Worm (Caenorhabditis elegans) whole organism, dauer: ENCODE measurements around the gene F56D6.23.

ENCODE experiments used
- unc-62 ChIP-seq: sonication (generic microtip); optimal IDR thresholded peaks from 2 replicates; lab custom pipeline; 2017; ENCODE audit warnings: missing biosample characterization, missing genetic modification reagents, missing genetic modification characterization

The F56D6.23 gene

ce11 chrIV:3918160-3918559, at the start of gene F56D6.23:
Gene F56D6.23 (plus strand): TSS chrIV:3918460.
- no peak for TF ChIP-seq unc-62 (GFP tag; lab: Kevin White, UChicago)

- TF ChIP-seq unc-62 (GFP tag; lab: Kevin White, UChicago) = no peak
These were observed 48.4 kb upstream of the F56D6.23 start for ce11 chrIV:3869875-3870274.

- TF ChIP-seq unc-62 (GFP tag; lab: Kevin White, UChicago) = no peak
These were observed 45.1 kb upstream of the F56D6.23 start for ce11 chrIV:3873195-3873594.

- no peak for TF ChIP-seq unc-62 (GFP tag; lab: Kevin White, UChicago)
These were observed 44.6 kb upstream of the F56D6.23 start, which contains the start of gene F37C4.5 for ce11 chrIV:3873706-3874105. Gene F37C4.5 (minus strand): TSS chrIV:3873806.

ce11 chrIV:3874417-3874816, 43.8 kb upstream of the F56D6.23 start:
- no peak for TF ChIP-seq unc-62 (GFP tag; lab: Kevin White, UChicago)

ce11 chrIV:3875260-3875659, 43.0 kb upstream of the F56D6.23 start:
- no peak for TF ChIP-seq unc-62 (GFP tag; lab: Kevin White, UChicago)

ce11 chrIV:3876955-3877354, 41.3 kb upstream of the F56D6.23 start:
- TF ChIP-seq unc-62 (GFP tag; lab: Kevin White, UChicago) = no peak

ce11 chrIV:3878283-3878938, 39.8 kb upstream of the F56D6.23 start, which contains the start of gene F37C4.6:
Gene F37C4.6 (minus strand): TSS chrIV:3878333.
- no peak for TF ChIP-seq unc-62 (GFP tag; lab: Kevin White, UChicago)

- TF ChIP-seq unc-62 (GFP tag; lab: Kevin White, UChicago) = no peak
These were observed 37.1 kb upstream of the F56D6.23 start, which contains the start of the genes F37C4.8 and oac-23 for ce11 chrIV:3881119-3881518. Gene F37C4.8 (minus strand): TSS chrIV:3881219. Gene oac-23 (plus strand): TSS chrIV:3881441.

ce11 chrIV:3885369-3885768, 32.9 kb upstream of the F56D6.23 start, which contains the start of gene oac-22:
Gene oac-22 (plus strand): TSS chrIV:3885669.
- TF ChIP-seq unc-62 (GFP tag; lab: Kevin White, UChicago) = no peak

ce11 chrIV:3888963-3889362, 29.3 kb upstream of the F56D6.23 start, which contains the start of gene oac-21:
Gene oac-21 (plus strand): TSS chrIV:3889263.
- TF ChIP-seq unc-62 (GFP tag; lab: Kevin White, UChicago) = no peak

ce11 chrIV:3892027-3892426, 26.2 kb upstream of the F56D6.23 start, which contains the start of gene F56D6.9:
Gene F56D6.9 (plus strand): TSS chrIV:3892327.
- TF ChIP-seq unc-62 (GFP tag; lab: Kevin White, UChicago) = no peak

- no peak for TF ChIP-seq unc-62 (GFP tag; lab: Kevin White, UChicago)
These were observed 24.2 kb upstream of the F56D6.23 start, which contains the start of gene F56D6.8 for ce11 chrIV:3894004-3894480. Gene F56D6.8 (minus strand): TSS chrIV:3894430.

- no peak for TF ChIP-seq unc-62 (GFP tag; lab: Kevin White, UChicago)
These were observed 23.5 kb upstream of the F56D6.23 start, which contains the start of gene dct-8 for ce11 chrIV:3894770-3895169. Gene dct-8 (plus strand): TSS chrIV:3895070.

- no peak for TF ChIP-seq unc-62 (GFP tag; lab: Kevin White, UChicago)
These were observed 18.3 kb upstream of the F56D6.23 start, which contains the start of gene srz-62 for ce11 chrIV:3899719-3900554. Gene srz-62 (plus strand): TSS chrIV:3900504.

ce11 chrIV:3902955-3903354, 15.3 kb upstream of the F56D6.23 start, which contains the start of gene F56D6.6:
Gene F56D6.6 (plus strand): TSS chrIV:3903255.
- no peak for TF ChIP-seq unc-62 (GFP tag; lab: Kevin White, UChicago)
